Worm (Caenorhabditis elegans) whole organism, young adult: Measurements from ENCODE around the gene ugt-5.

Experiments
- B0019.2 ChIP-seq: fragments of 200-800 bp; sonication (Bioruptor generic); conservative IDR thresholded peaks from 2 replicates; pipeline ENCODE4 v1.3.6; 2022; ENCODE audit warnings: missing genetic modification reagents, missing genetic modification characterization, missing compliant biosample characterization
- F10E7.11 ChIP-seq: sonication (generic microtip); optimal IDR thresholded peaks from 2 replicates; lab custom pipeline; 2017; ENCODE audit warnings: mild to moderate bottlenecking, missing genetic modification characterization, moderate library complexity, missing compliant biosample characterization
- F23B12.7 ChIP-seq: sonication (generic microtip); optimal IDR thresholded peaks from 2 replicates; lab custom pipeline; 2017; ENCODE audit warnings: missing genetic modification characterization, mild to moderate bottlenecking, missing compliant biosample characterization, antibody characterized with exemption, moderate library complexity; ENCODE audit not compliant: insufficient read depth
- F57C9.4 ChIP-seq: sonication (generic microtip); optimal IDR thresholded peaks from 2 replicates; lab custom pipeline; 2017; ENCODE audit warnings: mild to moderate bottlenecking, missing genetic modification characterization, missing compliant biosample characterization
- T07F8.4 ChIP-seq: sonication (generic microtip); optimal IDR thresholded peaks from 2 replicates; lab custom pipeline; 2016; ENCODE audit warnings: mild to moderate bottlenecking, missing genetic modification characterization, moderate library complexity, missing compliant biosample characterization
- T26A5.8 ChIP-seq: sonication (generic microtip); optimal IDR thresholded peaks from 2 replicates; lab custom pipeline; 2016; ENCODE audit warnings: missing genetic modification characterization, missing compliant biosample characterization
- Y56A3A.18 ChIP-seq: fragments of 200-800 bp; sonication (Bioruptor generic); IDR thresholded peaks from 2 replicates; pipeline ENCODE4 v1.3.6; 2022; ENCODE audit warnings: missing genetic modification reagents, missing genetic modification characterization, missing compliant biosample characterization
- ZK185.1 ChIP-seq: sonication (generic microtip); optimal IDR thresholded peaks from 2 replicates; lab custom pipeline; 2016; ENCODE audit warnings: mild to moderate bottlenecking, missing genetic modification characterization, missing compliant biosample characterization; ENCODE audit not compliant: poor library complexity, severe bottlenecking
- ama-1 ChIP-seq, 3 experiments: fragments of 150-350 bp in 1 of 3; sonication (generic microtip) in 2 of 3; optimal IDR thresholded peaks; 2 replicates each; lab custom pipeline; 2014 to 2018; ENCODE audit warnings: missing biosample characterization in 2 of 3, missing genetic modification characterization in 2 of 3, missing genetic modification reagents in 2 of 3
- athp-1 ChIP-seq: sonication (generic microtip); optimal IDR thresholded peaks from 2 replicates; lab custom pipeline; 2017; ENCODE audit warnings: mild to moderate bottlenecking, missing genetic modification characterization, missing compliant biosample characterization
- attf-3 ChIP-seq: fragments of 200-800 bp; sonication (Bioruptor generic); conservative IDR thresholded peaks from 2 replicates; pipeline ENCODE4 v1.3.6; 2022; ENCODE audit warnings: missing genetic modification reagents, missing genetic modification characterization, missing compliant biosample characterization
- attf-5 ChIP-seq: fragments of 200-800 bp; sonication (Bioruptor generic); optimal IDR thresholded peaks from 2 replicates; lab custom pipeline; 2018; ENCODE audit warnings: mild to moderate bottlenecking, missing genetic modification characterization, missing compliant biosample characterization
- bed-2 ChIP-seq: fragments of 200-800 bp; sonication (Bioruptor generic); IDR thresholded peaks from 2 replicates; pipeline ENCODE4 v1.3.6; 2022; ENCODE audit warnings: missing genetic modification reagents, missing genetic modification characterization, missing compliant biosample characterization
- ccch-3 ChIP-seq: fragments of 200-800 bp; sonication (Bioruptor generic); optimal IDR thresholded peaks from 2 replicates; lab custom pipeline; 2018; ENCODE audit warnings: mild to moderate bottlenecking, missing genetic modification characterization, missing compliant biosample characterization
- cebp-1 ChIP-seq, 2 experiments: fragments of 200-800 bp in 1 of 2; sonication (Bioruptor generic) in 1 of 2; sonication (generic microtip) in 1 of 2; IDR thresholded peaks in 1 of 2; optimal IDR thresholded peaks in 1 of 2; 2 replicates each; pipeline versions ENCODE4 v1.3.6 to Lab custom; 2017 to 2022; ENCODE audit warnings: missing compliant biosample characterization in 2 of 2, missing genetic modification characterization in 2 of 2, mild to moderate bottlenecking in 1 of 2, missing genetic modification reagents in 1 of 2, moderate library complexity in 1 of 2
- die-1 ChIP-seq: sonication (generic microtip); optimal IDR thresholded peaks from 2 replicates; lab custom pipeline; 2016; ENCODE audit warnings: missing genotype, mild to moderate bottlenecking, missing genetic modification characterization, missing compliant biosample characterization
- egl-18 ChIP-seq: fragments of 200-800 bp; sonication (Bioruptor generic); IDR thresholded peaks from 2 replicates; pipeline ENCODE4 v1.3.6; 2022; ENCODE audit warnings: missing genetic modification reagents, missing genetic modification characterization, missing compliant biosample characterization
- ekl-4 ChIP-seq: fragments of 200-800 bp; sonication (Bioruptor generic); IDR thresholded peaks from 2 replicates; pipeline ENCODE4 v1.3.6; 2022; ENCODE audit warnings: missing genetic modification reagents, missing genetic modification characterization, missing compliant biosample characterization
- fkh-3 ChIP-seq: sonication (generic microtip); optimal IDR thresholded peaks from 2 replicates; lab custom pipeline; 2016; ENCODE audit warnings: mild to moderate bottlenecking, missing genetic modification characterization, missing compliant biosample characterization
- him-1 ChIP-seq: sonication (generic microtip); optimal IDR thresholded peaks from 2 replicates; lab custom pipeline; 2016; ENCODE audit warnings: missing genotype, missing genetic modification reagents, missing genetic modification characterization, missing compliant biosample characterization
- let-526 ChIP-seq: fragments of 200-800 bp; sonication (Bioruptor generic); IDR thresholded peaks from 2 replicates; pipeline ENCODE4 v1.3.6; 2022; ENCODE audit warnings: missing genetic modification reagents, missing genetic modification characterization, missing compliant biosample characterization
- lin-26 ChIP-seq: fragments of 200-800 bp; sonication (Bioruptor generic); IDR thresholded peaks from 2 replicates; pipeline ENCODE4 v1.3.6; 2022; ENCODE audit warnings: missing genetic modification reagents, missing genetic modification characterization, missing compliant biosample characterization
- lin-35 ChIP-seq, 3 experiments: fragments of 150-350 bp in 2 of 3; sonication (generic microtip) in 1 of 3; optimal IDR thresholded peaks; 2 replicates each; lab custom pipeline; 2014 to 2018; ENCODE audit warnings: missing biosample characterization in 3 of 3, missing genetic modification characterization in 3 of 3, missing genetic modification reagents in 3 of 3
- lin-54 ChIP-seq: fragments of 200-800 bp; sonication (Bioruptor generic); optimal IDR thresholded peaks from 2 replicates; lab custom pipeline; 2018; ENCODE audit warnings: mild to moderate bottlenecking, missing genetic modification characterization, missing compliant biosample characterization
- lsl-1 ChIP-seq: fragments of 200-800 bp; sonication (Bioruptor generic); optimal IDR thresholded peaks from 2 replicates; lab custom pipeline; 2018; ENCODE audit warnings: mild to moderate bottlenecking, missing genetic modification characterization, moderate library complexity, missing compliant biosample characterization
- madf-10 ChIP-seq: sonication (generic microtip); optimal IDR thresholded peaks from 2 replicates; lab custom pipeline; 2016; ENCODE audit warnings: mild to moderate bottlenecking, missing genetic modification characterization, missing compliant biosample characterization
- madf-8 ChIP-seq: fragments of 200-800 bp; sonication (Bioruptor generic); conservative IDR thresholded peaks from 2 replicates; pipeline ENCODE4 v1.3.6; 2022; ENCODE audit warnings: missing genetic modification reagents, missing genetic modification characterization, missing compliant biosample characterization
- mxl-1 ChIP-seq: sonication (generic microtip); optimal IDR thresholded peaks from 2 replicates; lab custom pipeline; 2016; ENCODE audit warnings: missing genetic modification characterization, missing compliant biosample characterization
- nhr-120 ChIP-seq: fragments of 200-800 bp; sonication (Bioruptor generic); IDR thresholded peaks from 2 replicates; pipeline ENCODE4 v1.3.6; 2022; ENCODE audit warnings: missing genetic modification characterization, missing compliant biosample characterization
- pbrm-1 ChIP-seq: fragments of 200-800 bp; sonication (Bioruptor generic); IDR thresholded peaks from 2 replicates; pipeline ENCODE4 v1.3.6; 2022; ENCODE audit warnings: missing genetic modification reagents, missing genetic modification characterization, missing compliant biosample characterization
- snpc-4 ChIP-seq, 5 experiments: fragments of 150-350 bp in 1 of 5; sonication (generic microtip) in 4 of 5; optimal IDR thresholded peaks; 2 replicates each; lab custom pipeline; 2014 to 2018; ENCODE audit warnings: missing genetic modification characterization in 5 of 5, missing biosample characterization in 3 of 5, antibody characterized with exemption in 2 of 5, mild to moderate bottlenecking in 2 of 5, missing compliant biosample characterization in 2 of 5, missing genotype in 2 of 5, moderate library complexity in 2 of 5, missing genetic modification reagents in 1 of 5
- tbx-9 ChIP-seq: sonication (generic microtip); optimal IDR thresholded peaks from 2 replicates; lab custom pipeline; 2016; ENCODE audit warnings: borderline replicate concordance, missing genetic modification characterization, inconsistent platforms, missing compliant biosample characterization
- unc-130 ChIP-seq: sonication (generic microtip); optimal IDR thresholded peaks from 2 replicates; lab custom pipeline; 2016; ENCODE audit warnings: missing genetic modification reagents, missing genetic modification characterization, missing compliant biosample characterization
- xnd-1 ChIP-seq: sonication (generic microtip); optimal IDR thresholded peaks from 2 replicates; lab custom pipeline; 2016; ENCODE audit warnings: missing genotype, missing genetic modification reagents, missing genetic modification characterization, missing compliant biosample characterization
- ztf-18 ChIP-seq: sonication (generic microtip); optimal IDR thresholded peaks from 2 replicates; lab custom pipeline; 2016; ENCODE audit warnings: missing genotype, mild to moderate bottlenecking, missing genetic modification characterization, missing compliant biosample characterization
- ztf-26 ChIP-seq: sonication (generic microtip); optimal IDR thresholded peaks from 2 replicates; lab custom pipeline; 2017; ENCODE audit warnings: missing genetic modification characterization, missing compliant biosample characterization

The ugt-5 gene

ce11 chrV:12819155-12819554 is 26.4 kb upstream of the ugt-5 start (continued):
- TF ChIP-seq madf-8 (GFP tag; lab: Robert Waterston, UW) (no peak), tbx-9 (no peak), T07F8.4 (no peak), ztf-26 (tag; lab: Kevin White, UChicago) (no peak), F23B12.7 (tag; lab: Kevin White, UChicago) (no peak), lin-35 (GFP tag; optimal IDR thresholded peaks at IDR 0.05; lab: Kevin White, UChicago) (no peak), ZK185.1 (tag; lab: Kevin White, UChicago) (no peak), athp-1 (tag; lab: Kevin White, UChicago) (no peak), unc-130 (GFP tag; lab: Kevin White, UChicago) (no peak), madf-10 (tag; lab: Kevin White, UChicago) (peak; percentile 71), nhr-120 (GFP tag; lab: Robert Waterston, UW) (no peak), T26A5.8 (tag; lab: Kevin White, UChicago) (no peak), egl-18 (GFP tag; lab: Robert Waterston, UW) (no peak), lin-26 (GFP tag; lab: Robert Waterston, UW) (no peak), mxl-1 (tag; lab: Kevin White, UChicago) (no peak), F57C9.4 (tag; lab: Kevin White, UChicago) (no peak), ztf-18 (tag; lab: Kevin White, UChicago) (peak; percentile 4), snpc-4 (GFP tag; optimal IDR thresholded peaks at IDR 0.05; lab: Kevin White, UChicago) (no peak), snpc-4 (tag; optimal IDR thresholded peaks at IDR 0.05; lab: Kevin White, UChicago) (no peak), Y56A3A.18 (GFP tag; lab: Robert Waterston, UW) (no peak), attf-5 (peak; percentile 50), pbrm-1 (GFP tag; lab: Robert Waterston, UW) (peak; percentile 57; the same call in 1 of the 2 replicates), cebp-1 (GFP tag; IDR thresholded peaks at IDR 0.05; lab: Robert Waterston, UW) (0 out of 2 replicates have a peak, but pooled peaks have one; percentile 13), cebp-1 (tag; optimal IDR thresholded peaks at IDR 0.05; lab: Kevin White, UChicago) (peak; percentile 52), bed-2 (no peak), F10E7.11 (tag; lab: Kevin White, UChicago) (no peak), let-526 (GFP tag; lab: Robert Waterston, UW) (no peak), fkh-3 (no peak), him-1 (tag; lab: Kevin White, UChicago) (no peak), ekl-4 (no peak), lsl-1 (GFP tag; lab: Kevin White, UChicago) (no peak), attf-3 (GFP tag; lab: Robert Waterston, UW) (no peak)
- TF ChIP-seq, all 124 proteins: peak for 7

DNA sequence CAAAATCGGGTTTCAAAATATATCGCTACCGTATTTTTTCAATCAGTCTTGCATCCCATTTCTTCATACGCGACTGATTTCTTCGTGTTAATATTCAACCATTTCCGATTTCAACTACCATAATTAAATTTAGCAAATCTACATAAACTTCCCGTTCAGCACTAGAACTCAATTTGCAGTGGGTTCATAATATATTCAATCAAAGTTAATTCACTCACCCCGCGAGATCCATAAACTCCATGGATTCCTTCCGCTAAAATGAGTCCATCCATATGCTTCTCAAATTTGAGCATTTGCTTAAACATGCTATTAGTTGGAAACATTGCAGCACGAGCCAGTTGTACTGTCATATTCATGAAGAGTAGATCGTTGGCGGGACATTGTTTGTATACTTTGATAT is 25.7 kb upstream of the ugt-5 start:
- no peak for TF ChIP-seq B0019.2 (GFP tag; lab: Robert Waterston, UW)
- TF ChIP-seq tbx-9 = no peak
- TF ChIP-seq fkh-3 = no peak
- no peak for TF ChIP-seq lin-54
- TF ChIP-seq xnd-1 (tag; lab: Kevin White, UChicago) = no peak
- no peak for TF ChIP-seq ama-1 (optimal IDR thresholded peaks at IDR 0.05; lab: Kevin White, UChicago)
- TF ChIP-seq ama-1 (GFP tag; optimal IDR thresholded peaks at IDR 0.05; lab: Kevin White, UChicago) = no peak
- no peak for TF ChIP-seq ccch-3 (GFP tag; lab: Kevin White, UChicago)
- no peak for TF ChIP-seq madf-8 (GFP tag; lab: Robert Waterston, UW)
- no peak for TF ChIP-seq bed-2
- no peak for TF ChIP-seq die-1 (tag; lab: Kevin White, UChicago)
